In the genomic region with DNA sequence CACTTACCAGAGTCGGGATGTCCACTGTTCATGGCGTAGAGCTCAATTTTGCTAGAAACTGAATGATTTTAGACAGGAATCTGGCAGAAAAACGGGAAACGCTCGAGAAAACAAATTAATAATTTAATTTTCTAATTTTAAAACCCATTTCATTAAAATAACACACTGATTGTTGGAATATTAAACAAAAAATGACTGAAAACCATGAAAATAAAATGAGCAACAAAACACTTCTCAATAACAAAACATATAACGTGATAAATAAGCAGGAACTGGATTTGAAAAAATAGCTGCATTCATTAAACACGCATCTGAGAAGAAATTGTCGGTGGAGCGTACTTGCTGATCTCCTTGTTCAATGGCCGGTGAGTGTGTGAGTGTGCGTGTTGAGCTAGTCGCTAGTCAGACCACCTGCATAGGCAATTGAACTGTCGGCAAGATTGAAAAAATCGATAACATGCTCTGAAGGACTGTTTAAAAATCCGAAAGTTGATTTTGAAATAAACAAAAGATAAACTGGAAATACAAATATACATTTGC, we compare ENCODE assay signal across 1 worm cellular context.
TF ChIP-seq lines count a peak whose summit lies in the region.

A gene (minus strand): TSS at position 51 of the 540 bp plus-strand sequence.

TF ChIP-seq in whole organism, L1 larva, 84 proteins besides CTCF, POLR2A, EP300 and RAD21 (continued from another document):
- peak in 1 of 2 experiments; percentile 36 for TF ChIP-seq mdl-1 (tag; optimal IDR thresholded peaks at IDR 0.05; lab: Kevin White, UChicago)
- TF ChIP-seq mep-1 (tag; optimal IDR thresholded peaks at IDR 0.05; lab: Kevin White, UChicago): peak; percentile 68
- peak; percentile 42 for TF ChIP-seq xbp-1 (tag; optimal IDR thresholded peaks at IDR 0.05; lab: Kevin White, UChicago)
- no peak for TF ChIP-seq C34B4.2 (tag; optimal IDR thresholded peaks at IDR 0.05; lab: Kevin White, UChicago)
- TF ChIP-seq dpl-1 (GFP tag; optimal IDR thresholded peaks at IDR 0.05; lab: Kevin White, UChicago): peak in 1 of 3 experiments; percentile 52
- no peak for TF ChIP-seq nhr-28 (tag; optimal IDR thresholded peaks at IDR 0.05; lab: Kevin White, UChicago)
- TF ChIP-seq C16A3.4 (tag; optimal IDR thresholded peaks at IDR 0.05; lab: Kevin White, UChicago): peak; percentile 69
- TF ChIP-seq sptf-1 (tag; optimal IDR thresholded peaks at IDR 0.05; lab: Kevin White, UChicago): no peak
- TF ChIP-seq jun-1 (tag; optimal IDR thresholded peaks at IDR 0.05; lab: Kevin White, UChicago): no peak
- TF ChIP-seq sup-37 (GFP tag; optimal IDR thresholded peaks at IDR 0.05; lab: Kevin White, UChicago): no peak
- TF ChIP-seq fkh-8 (tag; optimal IDR thresholded peaks at IDR 0.05; lab: Kevin White, UChicago): peak; percentile 17
- TF ChIP-seq lin-13 (GFP tag; optimal IDR thresholded peaks at IDR 0.05; lab: Kevin White, UChicago): no peak
- no peak for TF ChIP-seq unc-98 (GFP tag; IDR thresholded peaks at IDR 0.05; lab: Robert Waterston, UW)
- no peak for TF ChIP-seq hlh-4 (tag; optimal IDR thresholded peaks at IDR 0.05; lab: Kevin White, UChicago)
- peak in 1 of 3 experiments; percentile 44 for TF ChIP-seq ceh-82 (tag; optimal IDR thresholded peaks at IDR 0.05; lab: Kevin White, UChicago)
- peak; percentile 35 for TF ChIP-seq nhr-47 (tag; optimal IDR thresholded peaks at IDR 0.05; lab: Kevin White, UChicago)
- no peak for TF ChIP-seq sox-4 (tag; optimal IDR thresholded peaks at IDR 0.05; lab: Kevin White, UChicago)
- peak in 1 of 2 experiments; percentile 10 for TF ChIP-seq efl-1 (optimal IDR thresholded peaks at IDR 0.05; lab: Kevin White, UChicago)
- peak; percentile 35 to 88 for TF ChIP-seq efl-1 (GFP tag; optimal IDR thresholded peaks at IDR 0.05 in 1 of 2; lab: Kevin White, UChicago)
- no peak for TF ChIP-seq swsn-7 (tag; optimal IDR thresholded peaks at IDR 0.05; lab: Kevin White, UChicago)
- no peak for TF ChIP-seq ztf-4 (tag; optimal IDR thresholded peaks at IDR 0.05; lab: Kevin White, UChicago)
- peak; percentile 54 for TF ChIP-seq lin-15B (tag; optimal IDR thresholded peaks at IDR 0.05; lab: Kevin White, UChicago)
- TF ChIP-seq lin-35 (GFP tag; optimal IDR thresholded peaks at IDR 0.05; lab: Kevin White, UChicago): peak; percentile 18 to 56
